Fruit fly (Drosophila melanogaster) whole organism, embryonic: Measurements from ENCODE around the gene lobo.
A peak's percentile ranks its signal among the peaks of the same experiment; 100 is the strongest.

Source experiments
- Awh ChIP-seq: fragments of 200-800 bp; sonication (Bioruptor generic); IDR thresholded peaks from 2 replicates; pipeline ENCODE4, ENCODE4 v1.3.6; 2022; ENCODE audit warnings: missing biosample characterization, missing genetic modification characterization
- CG10366 ChIP-seq: fragments of 200-800 bp; sonication (Bioruptor generic); IDR thresholded peaks from 2 replicates; pipeline ENCODE4 v1.3.6; 2022; ENCODE audit warnings: missing biosample characterization, missing genetic modification characterization
- CG10565 ChIP-seq: fragments of 200-800 bp; sonication (Bioruptor generic); optimal IDR thresholded peaks from 3 replicates; lab custom pipeline; 2016; ENCODE audit warnings: missing biosample characterization, mild to moderate bottlenecking, missing genetic modification characterization
- CG11560 ChIP-seq: fragments of 200-800 bp; sonication (Bioruptor generic); IDR thresholded peaks from 3 replicates; pipeline ENCODE4 v1.3.6; 2022; ENCODE audit warnings: missing biosample characterization, missing genetic modification characterization
- CG11695 ChIP-seq: fragments of 200-800 bp; sonication (Bioruptor generic); IDR thresholded peaks from 3 replicates; pipeline ENCODE4 v1.3.6; 2022; ENCODE audit warnings: missing biosample characterization, missing genetic modification characterization
- CG12219 ChIP-seq: fragments of 200-800 bp; sonication (Bioruptor generic); optimal IDR thresholded peaks from 3 replicates; lab custom pipeline; 2018; ENCODE audit warnings: missing biosample characterization, mild to moderate bottlenecking, missing genetic modification characterization
- CG12236 ChIP-seq: fragments of 200-800 bp; sonication (Bioruptor generic); optimal IDR thresholded peaks from 2 replicates; lab custom pipeline; 2016; ENCODE audit warnings: missing biosample characterization, missing genetic modification characterization
- CG12744 ChIP-seq: fragments of 200-800 bp; sonication (Bioruptor generic); optimal IDR thresholded peaks from 2 replicates; lab custom pipeline; 2016; ENCODE audit warnings: missing biosample characterization, missing genetic modification characterization
- CG13424 ChIP-seq: fragments of 200-800 bp; sonication (Bioruptor generic); optimal IDR thresholded peaks from 2 replicates; lab custom pipeline; 2019; ENCODE audit warnings: missing biosample characterization, mild to moderate bottlenecking, missing genetic modification characterization, moderate library complexity
- CG15269 ChIP-seq: fragments of 200-800 bp; sonication (Bioruptor generic); optimal IDR thresholded peaks from 2 replicates; lab custom pipeline; 2018; ENCODE audit warnings: missing biosample characterization, mild to moderate bottlenecking, missing genetic modification characterization, moderate library complexity
- CG16815 ChIP-seq: fragments of 200-800 bp; sonication (Bioruptor generic); optimal IDR thresholded peaks from 3 replicates; lab custom pipeline; 2017; ENCODE audit warnings: missing biosample characterization, mild to moderate bottlenecking, missing genetic modification characterization
- CG17186 ChIP-seq: fragments of 200-800 bp; sonication (Bioruptor generic); optimal IDR thresholded peaks from 3 replicates; lab custom pipeline; 2017; ENCODE audit warnings: missing biosample characterization, missing genetic modification reagents, missing genetic modification characterization
- CG1792 ChIP-seq: fragments of 200-800 bp; sonication (Bioruptor generic); optimal IDR thresholded peaks from 2 replicates; lab custom pipeline; 2016; ENCODE audit warnings: missing biosample characterization, missing genetic modification characterization
- CG2678 ChIP-seq: fragments of 200-800 bp; sonication (Bioruptor generic); optimal IDR thresholded peaks from 3 replicates; lab custom pipeline; 2019; ENCODE audit warnings: missing biosample characterization, mild to moderate bottlenecking, missing genetic modification characterization, moderate library complexity
- CG32532 ChIP-seq: fragments of 200-800 bp; sonication (Bioruptor generic); IDR thresholded peaks from 2 replicates; pipeline ENCODE4 v1.3.6; 2022; ENCODE audit warnings: missing biosample characterization, missing genetic modification characterization
- CG33213 ChIP-seq: fragments of 200-800 bp; sonication (Bioruptor generic); optimal IDR thresholded peaks from 3 replicates; lab custom pipeline; 2016; ENCODE audit warnings: missing biosample characterization, missing genetic modification characterization
- CG6175 ChIP-seq: fragments of 200-800 bp; sonication (Bioruptor generic); IDR thresholded peaks from 3 replicates; pipeline ENCODE4 v1.3.6; 2022; ENCODE audit warnings: missing biosample characterization, missing genetic modification characterization
- CG6791 ChIP-seq: fragments of 200-800 bp; sonication (Bioruptor generic); IDR thresholded peaks from 3 replicates; pipeline ENCODE4 v1.3.6; 2022; ENCODE audit warnings: missing biosample characterization, missing genetic modification characterization; ENCODE audit not compliant: partially characterized antibody
- CG7556 ChIP-seq: fragments of 200-800 bp; sonication (Bioruptor generic); optimal IDR thresholded peaks from 2 replicates; lab custom pipeline; 2017; ENCODE audit warnings: missing biosample characterization, mild to moderate bottlenecking, missing genetic modification characterization
- CG7928 ChIP-seq: fragments of 200-800 bp; sonication (Bioruptor generic); optimal IDR thresholded peaks from 2 replicates; lab custom pipeline; 2017; ENCODE audit warnings: missing biosample characterization, mild to moderate bottlenecking, missing genetic modification characterization
- CG8944 ChIP-seq: fragments of 200-800 bp; sonication (Bioruptor generic); optimal IDR thresholded peaks from 3 replicates; lab custom pipeline; 2016; ENCODE audit warnings: missing biosample characterization, missing genetic modification characterization
- Dfd ChIP-seq, 2 experiments: fragments of >200 bp; optimal IDR thresholded peaks; 2 replicates each; lab custom pipeline; 2017; ENCODE audit warnings: missing biosample characterization in 2 of 2, missing genetic modification characterization in 2 of 2
- E2f2 ChIP-seq: fragments of 200-800 bp; sonication (Bioruptor generic); IDR thresholded peaks from 2 replicates; pipeline ENCODE4 v1.3.6; 2022; ENCODE audit warnings: missing biosample characterization, missing genetic modification characterization
- GATAe ChIP-seq: fragments of 200-800 bp; sonication (Bioruptor generic); conservative IDR thresholded peaks from 2 replicates; pipeline ENCODE4 v1.3.6; 2022; ENCODE audit warnings: missing biosample characterization, missing genetic modification characterization
- Hr51 ChIP-seq, 2 experiments: fragments of 200-800 bp; sonication (Bioruptor generic); optimal IDR thresholded peaks; 2 replicates in 1 of 2; 3 replicates in 1 of 2; lab custom pipeline; 2016 to 2018; ENCODE audit warnings: missing biosample characterization in 2 of 2, missing genetic modification characterization in 2 of 2, mild to moderate bottlenecking in 1 of 2, moderate library complexity in 1 of 2
- Hr78 ChIP-seq, 2 experiments: fragments of 200-800 bp in 1 of 2; fragments of >200 bp in 1 of 2; sonication (Bioruptor generic) in 1 of 2; optimal IDR thresholded peaks; 2 replicates each; lab custom pipeline; 2017 to 2019; ENCODE audit warnings: missing biosample characterization in 2 of 2, missing genetic modification characterization in 2 of 2, mild to moderate bottlenecking in 1 of 2, moderate library complexity in 1 of 2
- Jarid2 ChIP-seq: fragments of 200-800 bp; sonication (Bioruptor generic); optimal IDR thresholded peaks from 3 replicates; lab custom pipeline; 2017; ENCODE audit warnings: mild to moderate bottlenecking, missing biosample characterization, missing genetic modification reagents, missing genetic modification characterization
- NFAT ChIP-seq: fragments of 200-800 bp; sonication (Bioruptor generic); IDR thresholded peaks from 2 replicates; pipeline ENCODE4 v1.3.6; 2022; ENCODE audit warnings: missing biosample characterization, missing genetic modification characterization
- Nf-YA ChIP-seq: fragments of 200-800 bp; sonication (Bioruptor generic); IDR thresholded peaks from 2 replicates; pipeline ENCODE4 v1.3.6; 2022; ENCODE audit warnings: missing biosample characterization, missing genetic modification characterization
- Rfx ChIP-seq: fragments of 200-800 bp; sonication (Bioruptor generic); IDR thresholded peaks from 2 replicates; pipeline ENCODE4 v1.3.6; 2022; ENCODE audit warnings: missing biosample characterization, missing genetic modification characterization
- amos ChIP-seq: fragments of 200-800 bp; sonication (Bioruptor generic); IDR thresholded peaks from 2 replicates; pipeline ENCODE4 v1.3.6; 2022; ENCODE audit warnings: missing biosample characterization, missing genetic modification characterization; ENCODE audit not compliant: partially characterized antibody
- chn ChIP-seq: fragments of 200-800 bp; sonication (Bioruptor generic); optimal IDR thresholded peaks from 2 replicates; lab custom pipeline; 2016; ENCODE audit warnings: missing biosample characterization, missing genetic modification characterization
- corto ChIP-seq: fragments of 200-800 bp; sonication (Bioruptor generic); optimal IDR thresholded peaks from 2 replicates; lab custom pipeline; 2016; ENCODE audit warnings: missing biosample characterization, mild to moderate bottlenecking, missing genetic modification characterization, moderate library complexity
- danr ChIP-seq: fragments of 200-800 bp; sonication (Bioruptor generic); IDR thresholded peaks from 2 replicates; pipeline ENCODE4 v1.3.6; 2022; ENCODE audit warnings: missing biosample characterization, missing genetic modification characterization
- dpn ChIP-seq, 2 experiments: fragments of 200-800 bp; sonication (Bioruptor generic); optimal IDR thresholded peaks; 3 replicates each; lab custom pipeline; 2016; ENCODE audit warnings: missing biosample characterization in 2 of 2, missing genetic modification characterization in 2 of 2
- esg ChIP-seq: fragments of 200-800 bp; sonication (Bioruptor generic); conservative IDR thresholded peaks from 2 replicates; pipeline ENCODE4 v1.3.6; 2022; ENCODE audit warnings: missing biosample characterization, missing genetic modification characterization
- hb ChIP-seq: fragments of 200-800 bp; sonication (Bioruptor generic); IDR thresholded peaks from 3 replicates; pipeline ENCODE4 v1.3.6; 2022; ENCODE audit warnings: missing biosample characterization, missing genetic modification characterization; ENCODE audit not compliant: partially characterized antibody
- hbn ChIP-seq: fragments of 200-800 bp; sonication (Bioruptor generic); IDR thresholded peaks from 2 replicates; pipeline ENCODE4 v1.3.6; 2022; ENCODE audit warnings: missing biosample characterization, missing genetic modification characterization; ENCODE audit not compliant: partially characterized antibody
- kay ChIP-seq: fragments of 200-800 bp; sonication (Bioruptor generic); optimal IDR thresholded peaks from 2 replicates; lab custom pipeline; 2016; ENCODE audit warnings: missing biosample characterization, missing genetic modification characterization
- maf-S ChIP-seq: fragments of 200-800 bp; sonication (Bioruptor generic); optimal IDR thresholded peaks from 2 replicates; lab custom pipeline; 2016; ENCODE audit warnings: missing biosample characterization, missing genetic modification characterization
- mirr ChIP-seq: fragments of 200-800 bp; sonication (Bioruptor generic); optimal IDR thresholded peaks from 3 replicates; lab custom pipeline; 2018; ENCODE audit warnings: missing biosample characterization, mild to moderate bottlenecking, missing genetic modification characterization
- pan ChIP-seq, 4 experiments: fragments of >200 bp in 3 of 4; fragments of 200-800 bp in 1 of 4; sonication (Bioruptor generic) in 1 of 4; optimal IDR thresholded peaks in 3 of 4; IDR thresholded peaks in 1 of 4; 2 replicates each; pipeline versions ENCODE4 v1.3.6 to Lab custom; 2017 to 2022; ENCODE audit warnings: missing biosample characterization in 2 of 4, missing genetic modification characterization in 2 of 4, mixed read lengths in 1 of 4
- schlank ChIP-seq: fragments of 200-800 bp; sonication (Bioruptor generic); optimal IDR thresholded peaks from 2 replicates; lab custom pipeline; 2018; ENCODE audit warnings: missing biosample characterization, mild to moderate bottlenecking, missing genetic modification characterization
- scrt ChIP-seq: fragments of 200-800 bp; sonication (Bioruptor generic); optimal IDR thresholded peaks from 2 replicates; lab custom pipeline; 2018; ENCODE audit warnings: missing biosample characterization, mild to moderate bottlenecking, missing genetic modification characterization, moderate library complexity
- sd ChIP-seq: fragments of 200-800 bp; sonication (Bioruptor generic); optimal IDR thresholded peaks from 3 replicates; lab custom pipeline; 2018; ENCODE audit warnings: missing biosample characterization, mild to moderate bottlenecking, missing genetic modification characterization, moderate library complexity
- sima ChIP-seq: fragments of 200-800 bp; sonication (Bioruptor generic); optimal IDR thresholded peaks from 2 replicates; lab custom pipeline; 2016; ENCODE audit warnings: missing biosample characterization, missing genetic modification characterization
- slou ChIP-seq: fragments of 200-800 bp; sonication (Bioruptor generic); optimal IDR thresholded peaks from 3 replicates; lab custom pipeline; 2016; ENCODE audit warnings: missing biosample characterization, missing genetic modification characterization
- so ChIP-seq: fragments of 200-800 bp; sonication (Bioruptor generic); IDR thresholded peaks from 3 replicates; pipeline ENCODE4 v1.3.6; 2022; ENCODE audit warnings: missing biosample characterization, missing genetic modification characterization
- zfh2 ChIP-seq: fragments of 200-800 bp; sonication (Bioruptor generic); optimal IDR thresholded peaks from 2 replicates; lab custom pipeline; 2016; ENCODE audit warnings: missing biosample characterization, missing genetic modification characterization

Gene lobo

dm6 chr3R:25215123-25215522 is 21.5 kb upstream of the lobo start, which contains the start of gene Saysd1 (continued):
- no peak for TF ChIP-seq CG12219 (GFP tag; lab: Kevin White, UChicago)
- TF ChIP-seq CG12236 (GFP tag; lab: Kevin White, UChicago), result no peak
- peak; percentile 10 for TF ChIP-seq zfh2 (GFP tag; lab: Kevin White, UChicago)
- no peak for TF ChIP-seq scrt (GFP tag; lab: Kevin White, UChicago)
- TF ChIP-seq chn (GFP tag; lab: Kevin White, UChicago), result no peak
- TF ChIP-seq Nf-YA (GFP tag; lab: Robert Waterston, UW), result 0 out of 2 replicates have a peak, but pooled peaks have one; percentile 25
- no peak for TF ChIP-seq CG10565 (GFP tag; lab: Kevin White, UChicago)
- TF ChIP-seq CG6791 (GFP tag; lab: Robert Waterston, UW), result peak; percentile 92
- 0 out of 3 replicates have a peak, but pooled peaks have one; percentile 34 for TF ChIP-seq CG11695 (GFP tag; lab: Robert Waterston, UW)
- TF ChIP-seq CG7928 (GFP tag; lab: Kevin White, UChicago), result no peak
- TF ChIP-seq schlank (tag; lab: Kevin White, UChicago), result no peak
- TF ChIP-seq pan (optimal IDR thresholded peaks at IDR 0.05; lab: Kevin White, UChicago), result no peak
- TF ChIP-seq pan (GFP tag; optimal IDR thresholded peaks at IDR 0.05 in 1 of 2, IDR thresholded peaks at IDR 0.05 in 1 of 2), result peak in 1 of 2 experiments; percentile 53
- TF ChIP-seq so (GFP tag; lab: Robert Waterston, UW), result no peak
- TF ChIP-seq E2f2 (GFP tag; lab: Robert Waterston, UW), result peak; percentile 32; the same call in 1 of the 2 replicates
- TF ChIP-seq CG7556 (GFP tag; lab: Kevin White, UChicago), result no peak
- no peak for TF ChIP-seq maf-S (GFP tag; lab: Kevin White, UChicago)
- no peak for TF ChIP-seq slou
- no peak for TF ChIP-seq CG15269
- peak; percentile 14 for TF ChIP-seq kay (GFP tag; lab: Kevin White, UChicago)
- TF ChIP-seq CG16815, result no peak
- TF ChIP-seq CG32532 (GFP tag; lab: Robert Waterston, UW), result peak; percentile 70
- peak; percentile 35; the same call in 1 of the 3 replicates for TF ChIP-seq CG6175 (GFP tag; lab: Robert Waterston, UW)
- peak in 1 of 2 experiments; percentile 13 for TF ChIP-seq dpn (GFP tag; optimal IDR thresholded peaks at IDR 0.05; lab: Kevin White, UChicago)
- TF ChIP-seq NFAT (GFP tag; lab: Robert Waterston, UW), result peak; percentile 47; the same call in 1 of the 2 replicates
- TF ChIP-seq CG12744, result no peak
- peak; percentile 85 for TF ChIP-seq hb (GFP tag; lab: Robert Waterston, UW)
- TF ChIP-seq CG1792 (GFP tag; lab: Kevin White, UChicago), result peak; percentile 1
- TF ChIP-seq CG11560 (tag; lab: Robert Waterston, UW), result no peak
- TF ChIP-seq Jarid2, result no peak
- TF ChIP-seq Rfx (GFP tag; lab: Robert Waterston, UW), result peak; percentile 79
- peak; percentile 28; the same call in 1 of the 2 replicates for TF ChIP-seq Awh (GFP tag; lab: Robert Waterston, UW)
- TF ChIP-seq CG33213 (GFP tag; lab: Kevin White, UChicago), result no peak
- TF ChIP-seq CG2678 (tag; lab: Kevin White, UChicago), result no peak
- peak in 1 of 2 experiments; percentile 11 for TF ChIP-seq Hr51 (GFP tag; optimal IDR thresholded peaks at IDR 0.05; lab: Kevin White, UChicago)
- no peak for TF ChIP-seq sima (GFP tag; lab: Kevin White, UChicago)
- TF ChIP-seq corto, result no peak
- TF ChIP-seq esg, result no peak
- no peak for TF ChIP-seq danr (GFP tag; lab: Robert Waterston, UW)
- TF ChIP-seq CG13424 (tag; lab: Kevin White, UChicago), result no peak
- TF ChIP-seq GATAe (GFP tag; lab: Robert Waterston, UW), result no peak
- TF ChIP-seq CG17186 (GFP tag; lab: Kevin White, UChicago), result no peak
- TF ChIP-seq CG10366, result no peak
- no peak for TF ChIP-seq Hr78 (GFP tag; optimal IDR thresholded peaks at IDR 0.05; lab: Kevin White, UChicago)
- TF ChIP-seq mirr (GFP tag; lab: Kevin White, UChicago), result no peak
- TF ChIP-seq amos (GFP tag; lab: Robert Waterston, UW), result peak; percentile 79
- TF ChIP-seq hbn, result peak; percentile 78
- TF ChIP-seq Dfd (GFP tag; optimal IDR thresholded peaks at IDR 0.05; lab: Kevin White, UChicago), result no peak
- no peak for TF ChIP-seq CG8944 (GFP tag; lab: Kevin White, UChicago)
- TF ChIP-seq sd (tag; lab: Kevin White, UChicago), result no peak
